Worm (Caenorhabditis elegans) whole organism, mixed stage, embryonic: Measurements from ENCODE around the gene R160.3.

Experiments
- M03D4.4 ChIP-seq: sonication (generic microtip); optimal IDR thresholded peaks from 2 replicates; lab custom pipeline; 2017; ENCODE audit warnings: mild to moderate bottlenecking, missing genetic modification characterization, missing compliant biosample characterization
- bed-3 ChIP-seq: fragments of 200-800 bp; sonication (Bioruptor generic); optimal IDR thresholded peaks from 3 replicates; lab custom pipeline; 2018; ENCODE audit warnings: mild to moderate bottlenecking, missing genetic modification characterization, moderate library complexity, missing compliant biosample characterization
- blmp-1 ChIP-seq: fragments of 150-350 bp; optimal IDR thresholded peaks from 2 replicates; lab custom pipeline; 2014; ENCODE audit warnings: missing biosample characterization, missing genetic modification characterization
- ceh-39 ChIP-seq: fragments of 150-350 bp; optimal IDR thresholded peaks from 2 replicates; lab custom pipeline; 2014; ENCODE audit warnings: missing biosample characterization, missing genetic modification characterization
- ceh-43 ChIP-seq: fragments of 200-800 bp; sonication (Bioruptor generic); optimal IDR thresholded peaks from 2 replicates; lab custom pipeline; 2018; ENCODE audit warnings: mild to moderate bottlenecking, missing genetic modification characterization, moderate library complexity, missing compliant biosample characterization
- ceh-83 ChIP-seq: fragments of 200-800 bp; sonication (Bioruptor generic); optimal IDR thresholded peaks from 2 replicates; lab custom pipeline; 2018; ENCODE audit warnings: mild to moderate bottlenecking, missing genetic modification characterization, missing compliant biosample characterization
- ces-1 ChIP-seq: fragments of 150-350 bp; optimal IDR thresholded peaks from 2 replicates; lab custom pipeline; 2014; ENCODE audit warnings: missing biosample characterization, missing genetic modification reagents, missing genetic modification characterization
- cnd-1 ChIP-seq: fragments of 200-800 bp; sonication (Bioruptor generic); optimal IDR thresholded peaks from 2 replicates; lab custom pipeline; 2018; ENCODE audit warnings: mild to moderate bottlenecking, missing genetic modification characterization, missing compliant biosample characterization
- drap-1 ChIP-seq: fragments of 200-800 bp; sonication (Bioruptor generic); optimal IDR thresholded peaks from 3 replicates; lab custom pipeline; 2018; ENCODE audit warnings: mild to moderate bottlenecking, missing genetic modification characterization, missing compliant biosample characterization
- elt-1 ChIP-seq: sonication (generic microtip); optimal IDR thresholded peaks from 2 replicates; lab custom pipeline; 2017; ENCODE audit warnings: missing genetic modification characterization, mild to moderate bottlenecking, missing compliant biosample characterization, antibody characterized with exemption, moderate library complexity, borderline replicate concordance; ENCODE audit not compliant: insufficient read depth
- elt-3 ChIP-seq: fragments of 150-350 bp; optimal IDR thresholded peaks from 2 replicates; lab custom pipeline; 2014; ENCODE audit warnings: missing biosample characterization, missing genetic modification characterization
- flh-1 ChIP-seq: fragments of 200-800 bp; sonication (Bioruptor generic); optimal IDR thresholded peaks from 2 replicates; lab custom pipeline; 2018; ENCODE audit warnings: mild to moderate bottlenecking, missing genetic modification characterization, moderate library complexity, missing compliant biosample characterization
- ham-2 ChIP-seq: fragments of 200-800 bp; sonication (Bioruptor generic); optimal IDR thresholded peaks from 2 replicates; lab custom pipeline; 2018; ENCODE audit warnings: mild to moderate bottlenecking, missing genetic modification characterization, missing compliant biosample characterization
- hlh-1 ChIP-seq: fragments of 150-350 bp; optimal IDR thresholded peaks from 2 replicates; lab custom pipeline; 2014; ENCODE audit warnings: missing biosample characterization, missing genetic modification reagents, missing genetic modification characterization
- lin-13 ChIP-seq: fragments of 150-350 bp; optimal IDR thresholded peaks from 2 replicates; lab custom pipeline; 2014; ENCODE audit warnings: missing biosample characterization, missing genetic modification characterization
- lsy-2 ChIP-seq: fragments of 150-350 bp; optimal IDR thresholded peaks from 2 replicates; lab custom pipeline; 2014; ENCODE audit warnings: missing biosample characterization, missing genetic modification characterization
- mab-5 ChIP-seq: fragments of 150-350 bp; optimal IDR thresholded peaks from 2 replicates; lab custom pipeline; 2014; ENCODE audit warnings: missing biosample characterization, missing genetic modification characterization
- mep-1 ChIP-seq: fragments of 150-350 bp; optimal IDR thresholded peaks from 2 replicates; lab custom pipeline; 2017; ENCODE audit warnings: missing biosample characterization, missing genetic modification reagents, missing genetic modification characterization, inconsistent platforms
- mls-2 ChIP-seq: sonication (generic microtip); optimal IDR thresholded peaks from 2 replicates; lab custom pipeline; 2016; ENCODE audit warnings: mild to moderate bottlenecking, missing genetic modification characterization, moderate library complexity, missing compliant biosample characterization
- nhr-12 ChIP-seq: fragments of 150-350 bp; optimal IDR thresholded peaks from 2 replicates; lab custom pipeline; 2014; ENCODE audit warnings: missing biosample characterization, missing genetic modification characterization
- nhr-2 ChIP-seq: fragments of 150-350 bp; optimal IDR thresholded peaks from 2 replicates; lab custom pipeline; 2014; ENCODE audit warnings: missing biosample characterization, missing genetic modification characterization
- nhr-237 ChIP-seq: fragments of 150-350 bp; optimal IDR thresholded peaks from 2 replicates; lab custom pipeline; 2014; ENCODE audit warnings: missing biosample characterization, missing genetic modification characterization
- nhr-28 ChIP-seq: fragments of 150-350 bp; optimal IDR thresholded peaks from 2 replicates; lab custom pipeline; 2014; ENCODE audit warnings: missing biosample characterization, missing genetic modification characterization
- nhr-76 ChIP-seq: sonication (generic microtip); optimal IDR thresholded peaks from 2 replicates; lab custom pipeline; 2017; ENCODE audit warnings: missing biosample characterization, missing genetic modification characterization
- pha-4 ChIP-seq: fragments of 150-350 bp; optimal IDR thresholded peaks from 2 replicates; lab custom pipeline; 2018; ENCODE audit warnings: missing biosample characterization, missing genetic modification reagents, missing genetic modification characterization
- sem-2 ChIP-seq: fragments of 200-800 bp; sonication (Bioruptor generic); optimal IDR thresholded peaks from 2 replicates; lab custom pipeline; 2018; ENCODE audit warnings: mild to moderate bottlenecking, missing genetic modification characterization, missing compliant biosample characterization
- snpc-4 ChIP-seq: fragments of 150-350 bp; optimal IDR thresholded peaks from 2 replicates; lab custom pipeline; 2014; ENCODE audit warnings: missing biosample characterization, missing genetic modification characterization
- sptf-1 ChIP-seq: sonication (generic microtip); optimal IDR thresholded peaks from 2 replicates; lab custom pipeline; 2017; ENCODE audit warnings: mild to moderate bottlenecking, missing genetic modification characterization, moderate library complexity, missing compliant biosample characterization
- tbx-8 ChIP-seq: fragments of 200-800 bp; sonication (Bioruptor generic); optimal IDR thresholded peaks from 2 replicates; lab custom pipeline; 2018; ENCODE audit warnings: mild to moderate bottlenecking, missing genetic modification characterization, moderate library complexity, missing compliant biosample characterization
- unc-120 ChIP-seq: sonication (generic microtip); optimal IDR thresholded peaks from 2 replicates; lab custom pipeline; 2017; ENCODE audit warnings: missing genetic modification characterization, missing compliant biosample characterization; ENCODE audit not compliant: poor library complexity, severe bottlenecking
- unc-39 ChIP-seq: fragments of 150-350 bp; optimal IDR thresholded peaks from 2 replicates; lab custom pipeline; 2014; ENCODE audit warnings: missing biosample characterization, missing genetic modification characterization
- unc-62 ChIP-seq: fragments of 150-350 bp; optimal IDR thresholded peaks from 2 replicates; lab custom pipeline; 2014; ENCODE audit warnings: missing biosample characterization, missing genetic modification reagents, missing genetic modification characterization
- zip-8 ChIP-seq: fragments of 150-350 bp; optimal IDR thresholded peaks from 2 replicates; lab custom pipeline; 2014; ENCODE audit warnings: missing biosample characterization, missing genetic modification characterization
- ztf-11 ChIP-seq: fragments of 150-350 bp; optimal IDR thresholded peaks from 2 replicates; lab custom pipeline; 2014; ENCODE audit warnings: missing biosample characterization, missing genetic modification characterization

Gene R160.3

ce11 chrX:4391680-4392079, 25.5 kb upstream of the R160.3 start:
- TF ChIP-seq ces-1 (GFP tag; lab: Kevin White, UChicago) (peak; percentile 25), mls-2 (tag; lab: Kevin White, UChicago) (peak; percentile 7), bed-3 (GFP tag; lab: Kevin White, UChicago) (no peak)

- TF ChIP-seq M03D4.4 (tag; lab: Kevin White, UChicago), result peak; percentile 19
- no peak for TF ChIP-seq snpc-4
- no peak for TF ChIP-seq sem-2 (GFP tag; lab: Kevin White, UChicago)
- TF ChIP-seq tbx-8, result no peak
- peak; percentile 69 for TF ChIP-seq ztf-11
- peak; percentile 65 for TF ChIP-seq mls-2 (tag; lab: Kevin White, UChicago)
- peak; percentile 69 for TF ChIP-seq ceh-39
- TF ChIP-seq nhr-2 (tag; lab: Kevin White, UChicago), result no peak
- peak; percentile 93 for TF ChIP-seq pha-4 (tag; lab: Kevin White, UChicago)
- peak; percentile 78 for TF ChIP-seq lsy-2 (tag; lab: Kevin White, UChicago)
- TF ChIP-seq ham-2, result peak; percentile 88
- TF ChIP-seq ceh-43 (GFP tag; lab: Kevin White, UChicago), result peak; percentile 28
- TF ChIP-seq nhr-12 (tag; lab: Kevin White, UChicago), result peak; percentile 20
- TF ChIP-seq ceh-83 (GFP tag; lab: Kevin White, UChicago), result no peak
- TF ChIP-seq blmp-1, result no peak
- peak; percentile 87 for TF ChIP-seq unc-62 (GFP tag; lab: Kevin White, UChicago)
- peak; percentile 93 for TF ChIP-seq nhr-237 (tag; lab: Kevin White, UChicago)
- no peak for TF ChIP-seq elt-3 (tag; lab: Kevin White, UChicago)
- peak; percentile 48 for TF ChIP-seq drap-1 (GFP tag; lab: Kevin White, UChicago)
- TF ChIP-seq unc-39 (tag; lab: Kevin White, UChicago), result no peak
- peak; percentile 83 for TF ChIP-seq mep-1
- TF ChIP-seq hlh-1 (tag; lab: Kevin White, UChicago), result peak; percentile 82
- TF ChIP-seq sptf-1 (tag; lab: Kevin White, UChicago), result peak; percentile 59
- TF ChIP-seq unc-120, result peak; percentile 92
- peak; percentile 71 for TF ChIP-seq lin-13 (tag; lab: Kevin White, UChicago)
- no peak for TF ChIP-seq zip-8 (tag; lab: Kevin White, UChicago)
- TF ChIP-seq nhr-76 (tag; lab: Kevin White, UChicago), result no peak
- TF ChIP-seq cnd-1 (tag; lab: Kevin White, UChicago), result peak; percentile 11
- peak; percentile 91 for TF ChIP-seq ces-1 (GFP tag; lab: Kevin White, UChicago)
- no peak for TF ChIP-seq mab-5 (tag; lab: Kevin White, UChicago)
- TF ChIP-seq elt-1, result no peak
- no peak for TF ChIP-seq flh-1
- TF ChIP-seq, all 35 proteins: peak for 19
These were observed 22.8 kb upstream of the R160.3 start, which contains the start of gene dpy-23 for ce11 chrX:4388834-4389409. Gene dpy-23, plus strand, starts transcription at chrX:4389359.

DNA sequence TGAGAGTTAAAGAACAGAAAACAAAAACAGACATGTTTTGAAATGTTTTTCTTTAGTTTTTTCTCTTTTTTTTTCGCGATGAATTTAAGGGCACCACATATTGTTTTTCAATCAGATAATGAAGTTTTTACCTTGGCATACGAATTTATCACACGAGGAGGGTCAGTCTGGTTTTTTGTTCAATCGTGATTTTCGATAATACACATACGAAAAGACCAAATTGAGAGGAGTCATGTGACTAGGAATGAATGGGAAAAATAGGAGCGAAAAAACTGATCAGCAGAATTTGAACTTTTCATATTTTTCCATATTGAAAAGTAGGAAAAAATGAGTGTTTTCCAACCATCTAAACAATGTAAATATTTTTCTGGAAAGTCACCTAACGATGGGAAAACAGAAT, 20.4 kb upstream of the R160.3 start:
- TF ChIP-seq sptf-1 (tag; lab: Kevin White, UChicago) (no peak), ceh-43 (GFP tag; lab: Kevin White, UChicago) (no peak), ceh-83 (GFP tag; lab: Kevin White, UChicago) (no peak), unc-120 (no peak), mab-5 (tag; lab: Kevin White, UChicago) (no peak), nhr-28 (no peak)

DNA sequence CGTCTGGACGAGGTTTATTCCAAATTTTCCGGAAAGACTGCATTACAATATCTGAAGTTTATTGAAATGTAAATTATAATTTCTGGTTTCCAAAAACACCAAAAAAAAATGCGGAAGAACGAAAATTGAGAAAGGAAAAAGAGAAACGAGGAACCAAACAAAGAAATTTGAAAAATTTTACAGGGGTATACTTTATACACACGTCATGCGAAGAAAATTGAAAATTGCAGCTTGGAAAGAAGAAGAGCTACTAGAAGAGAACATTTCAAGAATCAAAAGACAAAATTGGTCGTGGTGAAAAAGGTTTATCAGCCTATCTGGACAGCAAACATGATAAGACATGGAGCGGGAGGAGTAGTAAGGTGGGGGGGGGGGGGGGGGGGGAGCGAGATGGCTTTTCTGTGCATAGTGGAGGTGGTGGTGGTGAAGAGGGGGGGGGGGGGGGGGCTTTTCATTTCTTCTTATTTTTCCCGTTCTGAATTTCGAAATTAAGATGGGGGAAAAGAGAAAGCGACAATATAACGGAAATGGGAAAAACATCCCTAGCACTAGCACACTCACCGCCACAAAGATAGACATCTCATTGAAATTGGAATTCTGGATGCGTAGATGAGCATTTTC, 17.3 kb upstream of the R160.3 start, which contains the start of gene lst-2:
TSS of gene lst-2 (minus strand) at position 51 of the 621 bp plus-strand sequence.
- TF ChIP-seq ces-1 (GFP tag; lab: Kevin White, UChicago) (no peak), lsy-2 (tag; lab: Kevin White, UChicago) (no peak), elt-3 (tag; lab: Kevin White, UChicago) (no peak)
